Fruit fly (Drosophila melanogaster) whole organism, adult: ENCODE data around the gene CG5681.

ENCODE experiments used
- CG11617 ChIP-seq: fragments of 200-800 bp; sonication (Bioruptor generic); optimal IDR thresholded peaks from 2 replicates; lab custom pipeline; 2017; ENCODE audit warnings: mild to moderate bottlenecking, missing biosample characterization, missing genetic modification reagents, missing genetic modification characterization
- CG12768 ChIP-seq: fragments of 200-800 bp; sonication (Bioruptor generic); optimal IDR thresholded peaks from 2 replicates; lab custom pipeline; 2017; ENCODE audit warnings: missing biosample characterization, missing genetic modification characterization, mild to moderate bottlenecking, moderate library complexity, missing genetic modification reagents
- CG14711 ChIP-seq: fragments of 200-800 bp; sonication (Bioruptor generic); optimal IDR thresholded peaks from 2 replicates; lab custom pipeline; 2018; ENCODE audit warnings: missing biosample characterization, mild to moderate bottlenecking, missing genetic modification characterization, moderate library complexity
- CG1620 ChIP-seq: fragments of 200-800 bp; sonication (Bioruptor generic); optimal IDR thresholded peaks from 2 replicates; lab custom pipeline; 2016; ENCODE audit warnings: missing biosample characterization, missing genetic modification characterization
- CG33017 ChIP-seq: fragments of 200-800 bp; sonication (Bioruptor generic); optimal IDR thresholded peaks from 2 replicates; lab custom pipeline; 2018; ENCODE audit warnings: missing biosample characterization, mild to moderate bottlenecking, missing genetic modification characterization, moderate library complexity
- CG5204 ChIP-seq: fragments of 200-800 bp; sonication (Bioruptor generic); optimal IDR thresholded peaks from 2 replicates; lab custom pipeline; 2016; ENCODE audit warnings: missing biosample characterization, missing genetic modification characterization
- CG7045 ChIP-seq: fragments of 200-800 bp; sonication (Bioruptor generic); optimal IDR thresholded peaks from 2 replicates; lab custom pipeline; 2017; ENCODE audit warnings: missing biosample characterization, mild to moderate bottlenecking, missing genetic modification characterization
- CG7101 ChIP-seq: fragments of 200-800 bp; sonication (Bioruptor generic); optimal IDR thresholded peaks from 2 replicates; lab custom pipeline; 2018; ENCODE audit warnings: missing biosample characterization, mild to moderate bottlenecking, missing genetic modification characterization, moderate library complexity
- Clk ChIP-seq: fragments of 200-800 bp; sonication (Bioruptor generic); optimal IDR thresholded peaks from 2 replicates; lab custom pipeline; 2017; ENCODE audit warnings: missing biosample characterization, missing genetic modification characterization
- Crg-1 ChIP-seq: fragments of 200-800 bp; sonication (Bioruptor generic); optimal IDR thresholded peaks from 2 replicates; lab custom pipeline; 2016; ENCODE audit warnings: missing biosample characterization, missing genetic modification characterization
- Hr96 ChIP-seq: fragments of 200-800 bp; sonication (Bioruptor generic); optimal IDR thresholded peaks from 2 replicates; lab custom pipeline; 2016; ENCODE audit warnings: missing biosample characterization, missing genetic modification characterization
- Mnt ChIP-seq: fragments of 200-800 bp; sonication (Bioruptor generic); optimal IDR thresholded peaks from 2 replicates; lab custom pipeline; 2016; ENCODE audit warnings: missing biosample characterization, mild to moderate bottlenecking, missing genetic modification characterization
- bab1 ChIP-seq: fragments of 200-800 bp; sonication (Bioruptor generic); optimal IDR thresholded peaks from 3 replicates; lab custom pipeline; 2019; ENCODE audit warnings: missing biosample characterization, mild to moderate bottlenecking, missing genetic modification characterization, moderate library complexity
- cic ChIP-seq: fragments of 200-800 bp; sonication (Bioruptor generic); optimal IDR thresholded peaks from 2 replicates; lab custom pipeline; 2017; ENCODE audit warnings: missing biosample characterization, mild to moderate bottlenecking, missing genetic modification characterization, moderate library complexity
- cnc ChIP-seq, 2 experiments: fragments of >200 bp; optimal IDR thresholded peaks; 2 replicates each; lab custom pipeline; 2017
- kay ChIP-seq: fragments of 200-800 bp; sonication (Bioruptor generic); peaks from one replicate; lab custom pipeline; 2016; ENCODE audit warnings: missing biosample characterization, missing genetic modification characterization, borderline replicate concordance
- ovo ChIP-seq: fragments of 200-800 bp; sonication (Bioruptor generic); optimal IDR thresholded peaks from 2 replicates; lab custom pipeline; 2016; ENCODE audit warnings: missing biosample characterization, missing genetic modification characterization
- pad ChIP-seq: fragments of 200-800 bp; sonication (Bioruptor generic); optimal IDR thresholded peaks from 3 replicates; lab custom pipeline; 2017; ENCODE audit warnings: missing biosample characterization, missing genetic modification characterization, mild to moderate bottlenecking, moderate library complexity, missing genetic modification reagents
- tj ChIP-seq: fragments of 200-800 bp; sonication (Bioruptor generic); optimal IDR thresholded peaks from 3 replicates; lab custom pipeline; 2017; ENCODE audit warnings: missing biosample characterization, mild to moderate bottlenecking, missing genetic modification characterization, moderate library complexity
- toe ChIP-seq: fragments of 200-800 bp; sonication (Bioruptor generic); optimal IDR thresholded peaks from 2 replicates; lab custom pipeline; 2016; ENCODE audit warnings: missing biosample characterization, missing genetic modification characterization

CG5681 gene

DNA sequence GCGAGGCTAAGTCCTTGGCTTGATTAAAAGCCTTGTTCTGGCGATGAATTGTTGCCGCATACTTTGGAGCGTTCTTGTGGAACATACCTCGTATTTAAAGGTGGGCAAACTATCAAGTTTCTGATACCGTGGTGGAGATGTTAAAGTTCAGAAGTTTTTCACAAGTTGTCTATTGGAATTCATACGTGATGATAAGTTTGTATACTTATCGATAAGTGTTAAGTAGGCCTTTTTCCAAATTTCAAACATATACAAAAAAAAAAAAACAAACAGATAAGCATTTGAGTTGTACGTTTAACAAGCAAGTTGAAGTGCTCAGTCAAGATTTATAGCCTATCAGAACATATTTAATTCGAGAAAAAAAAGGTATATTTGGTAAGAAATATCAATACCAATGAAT lies at the start of gene CG5681:
Gene CG5681 (plus strand): TSS at position 301 of the 400 bp plus-strand sequence.
- TF ChIP-seq ovo (GFP tag; lab: Kevin White, UChicago) (no peak), tj (GFP tag; lab: Kevin White, UChicago) (no peak), Clk (GFP tag; lab: Kevin White, UChicago) (no peak), Hr96 (no peak), CG33017 (tag; lab: Kevin White, UChicago) (no peak), Crg-1 (GFP tag; lab: Kevin White, UChicago) (no peak)

DNA sequence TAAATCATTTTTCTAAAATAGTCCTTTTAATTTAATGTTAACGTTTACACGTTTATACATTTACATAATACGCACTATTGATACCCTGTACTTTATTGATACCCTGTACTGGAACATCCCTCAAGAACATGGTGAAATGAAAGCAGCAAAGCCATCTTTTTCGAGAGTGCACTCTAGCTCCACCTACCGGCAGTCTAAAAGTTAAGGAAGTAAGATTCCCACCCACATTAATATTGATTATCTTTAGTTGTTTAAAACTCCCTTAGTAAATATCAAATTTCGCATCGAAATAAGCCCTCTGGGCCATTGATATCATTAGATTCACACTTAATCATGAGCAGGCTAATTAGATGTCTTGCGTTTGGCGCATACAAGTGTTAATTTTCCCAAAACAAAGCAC lies 27.9 kb upstream of the CG5681 start:
- TF ChIP-seq cnc (optimal IDR thresholded peaks at IDR 0.05; lab: Kevin White, UChicago) (no peak), CG11617 (GFP tag; lab: Kevin White, UChicago) (no peak), Crg-1 (GFP tag; lab: Kevin White, UChicago) (no peak), CG7045 (GFP tag; lab: Kevin White, UChicago) (no peak), cic (GFP tag; lab: Kevin White, UChicago) (no peak), Clk (GFP tag; lab: Kevin White, UChicago) (no peak), ovo (GFP tag; lab: Kevin White, UChicago) (no peak), kay (GFP tag; lab: Kevin White, UChicago) (no peak), Mnt (no peak), CG1620 (no peak), CG33017 (tag; lab: Kevin White, UChicago) (no peak), tj (GFP tag; lab: Kevin White, UChicago) (no peak)

DNA sequence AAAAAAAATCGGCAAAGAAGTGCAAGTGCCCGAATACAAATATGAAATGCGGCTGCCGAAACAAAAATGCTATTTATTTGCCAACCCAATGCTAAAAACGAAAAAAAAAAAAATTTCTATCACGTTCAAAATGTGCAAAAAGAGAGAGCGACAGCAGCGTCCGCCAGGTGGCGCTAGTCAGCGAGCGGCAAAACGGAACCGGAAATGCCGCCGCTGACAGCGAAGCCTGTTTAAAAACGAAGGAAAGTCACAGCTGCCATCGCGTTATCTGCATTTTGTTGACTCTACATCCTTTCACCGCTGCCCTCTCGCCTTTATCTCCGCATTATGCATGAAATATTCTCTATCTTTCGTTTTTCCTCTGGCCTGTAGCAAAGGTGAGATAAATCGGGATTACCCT lies 26.0 kb upstream of the CG5681 start:
- TF ChIP-seq CG33017 (tag; lab: Kevin White, UChicago) (no peak), cnc (optimal IDR thresholded peaks at IDR 0.05; lab: Kevin White, UChicago) (no peak), Mnt (no peak), Clk (GFP tag; lab: Kevin White, UChicago) (no peak), pad (GFP tag; lab: Kevin White, UChicago) (no peak), CG12768 (GFP tag; lab: Kevin White, UChicago) (no peak), cic (GFP tag; lab: Kevin White, UChicago) (no peak), Crg-1 (GFP tag; lab: Kevin White, UChicago) (no peak), Hr96 (no peak), bab1 (GFP tag; lab: Kevin White, UChicago) (no peak), ovo (GFP tag; lab: Kevin White, UChicago) (no peak), toe (GFP tag; lab: Kevin White, UChicago) (no peak), CG11617 (GFP tag; lab: Kevin White, UChicago) (no peak)

DNA sequence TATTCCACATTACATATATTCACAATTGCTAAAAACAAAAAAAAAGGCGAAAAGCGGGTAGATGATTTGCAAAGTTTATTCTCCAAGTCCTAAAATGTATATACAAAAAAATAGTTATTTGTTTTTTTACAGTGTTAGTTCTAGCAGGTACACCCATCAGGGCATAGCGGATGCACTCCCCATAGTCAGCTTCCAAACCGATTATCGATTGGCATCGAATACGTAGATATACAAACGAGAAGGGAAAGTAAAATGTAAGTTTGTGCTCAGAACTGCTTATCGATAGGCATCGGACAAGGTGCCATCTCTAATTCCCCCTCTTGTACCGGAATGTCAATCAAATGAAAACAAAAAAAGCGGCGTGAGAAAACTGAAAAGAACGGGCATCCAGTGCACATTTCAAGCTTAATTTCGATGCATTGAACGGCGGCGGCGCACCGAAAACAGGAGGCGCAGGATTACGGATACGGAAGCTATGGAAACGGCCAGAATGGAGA lies 23.1 kb upstream of the CG5681 start, which contains the start of gene CG5674:
Gene CG5674 (plus strand): TSS at position 309 of the 497 bp plus-strand sequence.
- TF ChIP-seq bab1 (GFP tag; lab: Kevin White, UChicago) (peak; percentile 12), CG33017 (tag; lab: Kevin White, UChicago) (peak; percentile 18), toe (GFP tag; lab: Kevin White, UChicago) (peak; percentile 3), pad (GFP tag; lab: Kevin White, UChicago) (peak; percentile 98), CG1620 (peak; percentile 11), Crg-1 (GFP tag; lab: Kevin White, UChicago) (no peak), Clk (GFP tag; lab: Kevin White, UChicago) (no peak)

DNA sequence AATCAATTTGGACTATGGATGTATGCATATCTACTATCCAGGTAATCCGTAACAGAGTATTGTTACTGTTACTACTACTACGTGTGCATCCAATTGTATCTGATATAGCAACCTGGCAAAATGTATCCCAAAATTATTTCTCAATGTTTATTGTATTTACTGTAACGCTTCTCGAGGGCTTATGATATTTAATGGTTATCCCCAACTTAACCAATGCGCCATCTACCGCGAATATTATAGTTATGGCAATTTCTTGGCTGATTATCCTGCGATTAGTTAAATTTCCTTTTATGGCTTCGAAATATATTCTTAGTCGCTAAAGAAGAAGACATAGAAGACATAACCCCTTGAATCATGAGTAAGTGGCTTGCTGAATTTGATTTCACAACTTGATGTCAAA lies 22.5 kb upstream of the CG5681 start:
- TF ChIP-seq pad (GFP tag; lab: Kevin White, UChicago) = no peak
- no peak for TF ChIP-seq toe (GFP tag; lab: Kevin White, UChicago)
- no peak for TF ChIP-seq CG12768 (GFP tag; lab: Kevin White, UChicago)
- TF ChIP-seq Hr96 = no peak
- no peak for TF ChIP-seq CG11617 (GFP tag; lab: Kevin White, UChicago)
- TF ChIP-seq Clk (GFP tag; lab: Kevin White, UChicago) = no peak
- TF ChIP-seq tj (GFP tag; lab: Kevin White, UChicago) = no peak
- TF ChIP-seq Crg-1 (GFP tag; lab: Kevin White, UChicago) = no peak
- TF ChIP-seq CG7101 = no peak
- TF ChIP-seq CG1620 = no peak
- TF ChIP-seq CG5204 (GFP tag; lab: Kevin White, UChicago) = no peak
- TF ChIP-seq Mnt = no peak
- no peak for TF ChIP-seq cic (GFP tag; lab: Kevin White, UChicago)
- TF ChIP-seq ovo (GFP tag; lab: Kevin White, UChicago) = no peak
- no peak for TF ChIP-seq CG14711 (tag; lab: Kevin White, UChicago)
- no peak for TF ChIP-seq cnc (optimal IDR thresholded peaks at IDR 0.05; lab: Kevin White, UChicago)
- no peak for TF ChIP-seq CG7045 (GFP tag; lab: Kevin White, UChicago)
- TF ChIP-seq bab1 (GFP tag; lab: Kevin White, UChicago) = no peak
- no peak for TF ChIP-seq kay (GFP tag; lab: Kevin White, UChicago)

DNA sequence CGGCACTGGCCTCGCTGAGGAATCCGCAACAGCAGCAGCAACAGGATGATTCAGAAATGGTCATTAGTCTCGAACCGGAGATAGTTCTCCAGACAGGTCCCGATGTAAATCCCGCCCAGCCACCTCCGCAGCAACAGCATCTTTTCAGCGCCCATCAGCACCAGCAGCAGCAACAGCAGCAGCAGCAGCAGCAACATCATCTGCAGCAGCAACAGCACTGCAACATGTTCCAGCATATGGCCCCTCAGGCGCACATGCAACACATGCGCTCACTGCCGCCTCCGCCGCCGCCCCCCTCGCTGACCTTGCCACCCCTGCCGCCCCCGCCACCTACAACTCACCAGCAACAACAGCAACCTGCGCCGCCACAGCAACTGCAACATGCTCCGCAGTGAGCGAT lies 13.2 kb upstream of the CG5681 start:
- no peak for TF ChIP-seq toe (GFP tag; lab: Kevin White, UChicago)
- no peak for TF ChIP-seq CG11617 (GFP tag; lab: Kevin White, UChicago)
- no peak for TF ChIP-seq cnc (optimal IDR thresholded peaks at IDR 0.05; lab: Kevin White, UChicago)
- TF ChIP-seq cic (GFP tag; lab: Kevin White, UChicago) = no peak
- TF ChIP-seq CG7101 = no peak
- no peak for TF ChIP-seq Crg-1 (GFP tag; lab: Kevin White, UChicago)
- no peak for TF ChIP-seq CG5204 (GFP tag; lab: Kevin White, UChicago)
- TF ChIP-seq CG1620 = no peak
- TF ChIP-seq CG12768 (GFP tag; lab: Kevin White, UChicago) = no peak
- no peak for TF ChIP-seq pad (GFP tag; lab: Kevin White, UChicago)
- no peak for TF ChIP-seq CG7045 (GFP tag; lab: Kevin White, UChicago)
- no peak for TF ChIP-seq CG14711 (tag; lab: Kevin White, UChicago)
- no peak for TF ChIP-seq kay (GFP tag; lab: Kevin White, UChicago)
- no peak for TF ChIP-seq Clk (GFP tag; lab: Kevin White, UChicago)
